Fruit fly (Drosophila melanogaster) whole organism, adult: ENCODE results near the gene CkIIbeta.

Source experiments
- CG11617 ChIP-seq: fragments of 200-800 bp; sonication (Bioruptor generic); optimal IDR thresholded peaks from 2 replicates; lab custom pipeline; 2017; ENCODE audit warnings: mild to moderate bottlenecking, missing biosample characterization, missing genetic modification reagents, missing genetic modification characterization
- CG12768 ChIP-seq: fragments of 200-800 bp; sonication (Bioruptor generic); optimal IDR thresholded peaks from 2 replicates; lab custom pipeline; 2017; ENCODE audit warnings: missing biosample characterization, missing genetic modification characterization, mild to moderate bottlenecking, moderate library complexity, missing genetic modification reagents
- CG14711 ChIP-seq: fragments of 200-800 bp; sonication (Bioruptor generic); optimal IDR thresholded peaks from 2 replicates; lab custom pipeline; 2018; ENCODE audit warnings: missing biosample characterization, mild to moderate bottlenecking, missing genetic modification characterization, moderate library complexity
- CG1620 ChIP-seq: fragments of 200-800 bp; sonication (Bioruptor generic); optimal IDR thresholded peaks from 2 replicates; lab custom pipeline; 2016; ENCODE audit warnings: missing biosample characterization, missing genetic modification characterization
- CG33017 ChIP-seq: fragments of 200-800 bp; sonication (Bioruptor generic); optimal IDR thresholded peaks from 2 replicates; lab custom pipeline; 2018; ENCODE audit warnings: missing biosample characterization, mild to moderate bottlenecking, missing genetic modification characterization, moderate library complexity
- CG5204 ChIP-seq: fragments of 200-800 bp; sonication (Bioruptor generic); optimal IDR thresholded peaks from 2 replicates; lab custom pipeline; 2016; ENCODE audit warnings: missing biosample characterization, missing genetic modification characterization
- CG7045 ChIP-seq: fragments of 200-800 bp; sonication (Bioruptor generic); optimal IDR thresholded peaks from 2 replicates; lab custom pipeline; 2017; ENCODE audit warnings: missing biosample characterization, mild to moderate bottlenecking, missing genetic modification characterization
- CG7101 ChIP-seq: fragments of 200-800 bp; sonication (Bioruptor generic); optimal IDR thresholded peaks from 2 replicates; lab custom pipeline; 2018; ENCODE audit warnings: missing biosample characterization, mild to moderate bottlenecking, missing genetic modification characterization, moderate library complexity
- Clk ChIP-seq: fragments of 200-800 bp; sonication (Bioruptor generic); optimal IDR thresholded peaks from 2 replicates; lab custom pipeline; 2017; ENCODE audit warnings: missing biosample characterization, missing genetic modification characterization
- Crg-1 ChIP-seq: fragments of 200-800 bp; sonication (Bioruptor generic); optimal IDR thresholded peaks from 2 replicates; lab custom pipeline; 2016; ENCODE audit warnings: missing biosample characterization, missing genetic modification characterization
- Hr96 ChIP-seq: fragments of 200-800 bp; sonication (Bioruptor generic); optimal IDR thresholded peaks from 2 replicates; lab custom pipeline; 2016; ENCODE audit warnings: missing biosample characterization, missing genetic modification characterization
- Mnt ChIP-seq: fragments of 200-800 bp; sonication (Bioruptor generic); optimal IDR thresholded peaks from 2 replicates; lab custom pipeline; 2016; ENCODE audit warnings: missing biosample characterization, mild to moderate bottlenecking, missing genetic modification characterization
- bab1 ChIP-seq: fragments of 200-800 bp; sonication (Bioruptor generic); optimal IDR thresholded peaks from 3 replicates; lab custom pipeline; 2019; ENCODE audit warnings: missing biosample characterization, mild to moderate bottlenecking, missing genetic modification characterization, moderate library complexity
- cic ChIP-seq: fragments of 200-800 bp; sonication (Bioruptor generic); optimal IDR thresholded peaks from 2 replicates; lab custom pipeline; 2017; ENCODE audit warnings: missing biosample characterization, mild to moderate bottlenecking, missing genetic modification characterization, moderate library complexity
- cnc ChIP-seq, 2 experiments: fragments of >200 bp; optimal IDR thresholded peaks; 2 replicates each; lab custom pipeline; 2017
- kay ChIP-seq: fragments of 200-800 bp; sonication (Bioruptor generic); peaks from one replicate; lab custom pipeline; 2016; ENCODE audit warnings: missing biosample characterization, missing genetic modification characterization, borderline replicate concordance
- ovo ChIP-seq: fragments of 200-800 bp; sonication (Bioruptor generic); optimal IDR thresholded peaks from 2 replicates; lab custom pipeline; 2016; ENCODE audit warnings: missing biosample characterization, missing genetic modification characterization
- pad ChIP-seq: fragments of 200-800 bp; sonication (Bioruptor generic); optimal IDR thresholded peaks from 3 replicates; lab custom pipeline; 2017; ENCODE audit warnings: missing biosample characterization, missing genetic modification characterization, mild to moderate bottlenecking, moderate library complexity, missing genetic modification reagents
- tj ChIP-seq: fragments of 200-800 bp; sonication (Bioruptor generic); optimal IDR thresholded peaks from 3 replicates; lab custom pipeline; 2017; ENCODE audit warnings: missing biosample characterization, mild to moderate bottlenecking, missing genetic modification characterization, moderate library complexity
- toe ChIP-seq: fragments of 200-800 bp; sonication (Bioruptor generic); optimal IDR thresholded peaks from 2 replicates; lab custom pipeline; 2016; ENCODE audit warnings: missing biosample characterization, missing genetic modification characterization

CkIIbeta gene

dm6 chrX:11778734-11779220 lies 13.6 kb upstream of the CkIIbeta start, which contains the start of gene dy:
Gene dy (minus strand): TSS chrX:11778784.
- TF ChIP-seq CG5204 (GFP tag; lab: Kevin White, UChicago) (no peak), CG12768 (GFP tag; lab: Kevin White, UChicago) (no peak), CG33017 (tag; lab: Kevin White, UChicago) (no peak), CG11617 (no peak), cnc (optimal IDR thresholded peaks at IDR 0.05; lab: Kevin White, UChicago) (no peak), CG7101 (tag; lab: Kevin White, UChicago) (no peak)

- TF ChIP-seq CG7045 (GFP tag; lab: Kevin White, UChicago) (no peak), Mnt (no peak), cnc (optimal IDR thresholded peaks at IDR 0.05; lab: Kevin White, UChicago) (no peak), Clk (GFP tag; lab: Kevin White, UChicago) (no peak), cic (GFP tag; lab: Kevin White, UChicago) (no peak), CG14711 (tag; lab: Kevin White, UChicago) (no peak), CG33017 (tag; lab: Kevin White, UChicago) (no peak), Hr96 (no peak), CG12768 (GFP tag; lab: Kevin White, UChicago) (no peak), toe (GFP tag; lab: Kevin White, UChicago) (no peak), ovo (no peak), bab1 (GFP tag; lab: Kevin White, UChicago) (no peak), kay (no peak), CG11617 (no peak), CG5204 (GFP tag; lab: Kevin White, UChicago) (no peak), tj (no peak), Crg-1 (GFP tag; lab: Kevin White, UChicago) (no peak), CG1620 (GFP tag; lab: Kevin White, UChicago) (no peak), pad (GFP tag; lab: Kevin White, UChicago) (no peak)
Observed at dm6 chrX:11784997-11785396, 7.3 kb upstream of the CkIIbeta start.

- TF ChIP-seq tj (no peak), Mnt (no peak), CG33017 (tag; lab: Kevin White, UChicago) (no peak), cic (GFP tag; lab: Kevin White, UChicago) (no peak), bab1 (GFP tag; lab: Kevin White, UChicago) (no peak), CG7101 (tag; lab: Kevin White, UChicago) (no peak), ovo (no peak), pad (GFP tag; lab: Kevin White, UChicago) (no peak), CG5204 (GFP tag; lab: Kevin White, UChicago) (no peak), Clk (GFP tag; lab: Kevin White, UChicago) (no peak), Crg-1 (GFP tag; lab: Kevin White, UChicago) (no peak), CG1620 (GFP tag; lab: Kevin White, UChicago) (no peak), Hr96 (no peak), cnc (optimal IDR thresholded peaks at IDR 0.05; lab: Kevin White, UChicago) (no peak), CG7045 (GFP tag; lab: Kevin White, UChicago) (no peak), CG11617 (no peak), toe (GFP tag; lab: Kevin White, UChicago) (no peak)
Observed at dm6 chrX:11787081-11787480, 5.3 kb upstream of the CkIIbeta start, which contains the start of gene Karl. Gene Karl (plus strand): TSS chrX:11787381.

- TF ChIP-seq Hr96 (no peak), kay (no peak), toe (GFP tag; lab: Kevin White, UChicago) (no peak), CG14711 (tag; lab: Kevin White, UChicago) (no peak), Clk (GFP tag; lab: Kevin White, UChicago) (no peak), CG33017 (tag; lab: Kevin White, UChicago) (no peak), tj (no peak), CG12768 (GFP tag; lab: Kevin White, UChicago) (no peak), CG11617 (no peak)
Observed at dm6 chrX:11788187-11788870, 4.0 kb upstream of the CkIIbeta start.

- TF ChIP-seq cnc (optimal IDR thresholded peaks at IDR 0.05; lab: Kevin White, UChicago) = no peak
- TF ChIP-seq pad (GFP tag; lab: Kevin White, UChicago) = no peak
- TF ChIP-seq CG33017 (tag; lab: Kevin White, UChicago) = no peak
- no peak for TF ChIP-seq Clk (GFP tag; lab: Kevin White, UChicago)
- TF ChIP-seq Mnt = no peak
- TF ChIP-seq Crg-1 (GFP tag; lab: Kevin White, UChicago) = no peak
- no peak for TF ChIP-seq CG5204 (GFP tag; lab: Kevin White, UChicago)
- TF ChIP-seq CG1620 (GFP tag; lab: Kevin White, UChicago) = no peak
- no peak for TF ChIP-seq CG11617
- no peak for TF ChIP-seq tj
- TF ChIP-seq CG14711 (tag; lab: Kevin White, UChicago) = no peak
- no peak for TF ChIP-seq ovo
Observed at dm6 chrX:11793434-11793833, 1.1 kb downstream of the CkIIbeta start.

- TF ChIP-seq ovo (no peak), cic (GFP tag; lab: Kevin White, UChicago) (no peak), tj (no peak), cnc (optimal IDR thresholded peaks at IDR 0.05; lab: Kevin White, UChicago) (no peak), Hr96 (no peak), CG7045 (GFP tag; lab: Kevin White, UChicago) (no peak), CG14711 (tag; lab: Kevin White, UChicago) (no peak), bab1 (GFP tag; lab: Kevin White, UChicago) (no peak), Crg-1 (GFP tag; lab: Kevin White, UChicago) (no peak), CG5204 (GFP tag; lab: Kevin White, UChicago) (no peak), CG33017 (tag; lab: Kevin White, UChicago) (no peak), CG7101 (tag; lab: Kevin White, UChicago) (no peak), kay (no peak), Clk (GFP tag; lab: Kevin White, UChicago) (no peak), Mnt (no peak)
Observed at dm6 chrX:11796925-11797324, 4.6 kb downstream of the CkIIbeta start.
